Fruit fly (Drosophila melanogaster) whole organism, prepupa: ENCODE results near the gene Ifrd1.

Experiments
- Blimp-1 ChIP-seq: fragments of 200-800 bp; sonication (Bioruptor generic); optimal IDR thresholded peaks from 3 replicates; lab custom pipeline; 2017; ENCODE audit warnings: missing biosample characterization, missing genetic modification characterization, mild to moderate bottlenecking, moderate library complexity, missing genetic modification reagents
- CG10669 ChIP-seq: fragments of 200-800 bp; sonication (Bioruptor generic); optimal IDR thresholded peaks from 3 replicates; lab custom pipeline; 2018; ENCODE audit warnings: missing biosample characterization, mild to moderate bottlenecking, missing genetic modification characterization, moderate library complexity
- CG11294 ChIP-seq: fragments of 200-800 bp; sonication (Bioruptor generic); IDR thresholded peaks from 2 replicates; pipeline ENCODE4 v1.3.6; 2022; ENCODE audit warnings: missing biosample characterization, missing genetic modification characterization
- CG11762 ChIP-seq: fragments of 200-800 bp; sonication (Bioruptor generic); optimal IDR thresholded peaks from 3 replicates; lab custom pipeline; 2016; ENCODE audit warnings: missing biosample characterization, missing genetic modification characterization; ENCODE audit not compliant: insufficient read depth
- CG11902 ChIP-seq: fragments of 200-800 bp; sonication (Bioruptor generic); optimal IDR thresholded peaks from 3 replicates; lab custom pipeline; 2016; ENCODE audit warnings: missing biosample characterization, missing genetic modification characterization
- CG15336 ChIP-seq: fragments of 200-800 bp; sonication (Bioruptor generic); IDR thresholded peaks from 2 replicates; pipeline ENCODE4 v1.3.6; 2022; ENCODE audit warnings: missing biosample characterization, missing genetic modification characterization
- CG1621 ChIP-seq: fragments of 200-800 bp; sonication (Bioruptor generic); optimal IDR thresholded peaks from 3 replicates; lab custom pipeline; 2018; ENCODE audit warnings: missing biosample characterization, mild to moderate bottlenecking, missing genetic modification characterization
- CG16779 ChIP-seq: fragments of 200-800 bp; sonication (Bioruptor generic); optimal IDR thresholded peaks from 3 replicates; lab custom pipeline; 2017; ENCODE audit warnings: missing biosample characterization, mild to moderate bottlenecking, missing genetic modification characterization
- CG3032 ChIP-seq: fragments of 200-800 bp; optimal IDR thresholded peaks from 2 replicates; lab custom pipeline; 2019; ENCODE audit warnings: missing biosample characterization, mild to moderate bottlenecking, missing genetic modification characterization, moderate library complexity
- CG4318 ChIP-seq: fragments of 200-800 bp; sonication (Bioruptor generic); optimal IDR thresholded peaks from 3 replicates; lab custom pipeline; 2017; ENCODE audit warnings: missing biosample characterization, mild to moderate bottlenecking, missing genetic modification characterization
- CG6276 ChIP-seq: fragments of 200-800 bp; sonication (Bioruptor generic); optimal IDR thresholded peaks from 2 replicates; lab custom pipeline; 2017; ENCODE audit warnings: missing biosample characterization, mild to moderate bottlenecking, missing genetic modification characterization
- CG6792 ChIP-seq: fragments of 200-800 bp; sonication (Bioruptor generic); optimal IDR thresholded peaks from 3 replicates; lab custom pipeline; 2016; ENCODE audit warnings: missing biosample characterization, missing genetic modification characterization
- CG6854 ChIP-seq: fragments of 200-800 bp; sonication (Bioruptor generic); optimal IDR thresholded peaks from 2 replicates; lab custom pipeline; 2017; ENCODE audit warnings: missing biosample characterization, mild to moderate bottlenecking, missing genetic modification characterization
- CG7368 ChIP-seq: fragments of 200-800 bp; sonication (Bioruptor generic); optimal IDR thresholded peaks from 3 replicates; lab custom pipeline; 2016; ENCODE audit warnings: missing biosample characterization, missing genetic modification characterization
- CG8119 ChIP-seq: fragments of 200-800 bp; sonication (Bioruptor generic); IDR thresholded peaks from 3 replicates; pipeline ENCODE4 v1.3.6; 2022; ENCODE audit warnings: missing biosample characterization, missing genetic modification characterization
- CG8632 ChIP-seq: fragments of 200-800 bp; sonication (Bioruptor generic); optimal IDR thresholded peaks from 3 replicates; lab custom pipeline; 2016; ENCODE audit warnings: missing biosample characterization, missing genetic modification characterization
- CG9139 ChIP-seq: fragments of 200-800 bp; sonication (Bioruptor generic); optimal IDR thresholded peaks from 3 replicates; lab custom pipeline; 2017; ENCODE audit warnings: missing biosample characterization, mild to moderate bottlenecking, missing genetic modification characterization
- Eip75B ChIP-seq: fragments of 200-800 bp; sonication (Bioruptor generic); optimal IDR thresholded peaks from 3 replicates; lab custom pipeline; 2016; ENCODE audit warnings: missing biosample characterization, missing genetic modification characterization
- Eip78C ChIP-seq: fragments of 200-800 bp; sonication (Bioruptor generic); peaks from one replicate; lab custom pipeline; 2016; ENCODE audit warnings: missing biosample characterization, missing genetic modification characterization
- Eip93F ChIP-seq: fragments of 200-800 bp; sonication (Bioruptor generic); optimal IDR thresholded peaks from 2 replicates; lab custom pipeline; 2016; ENCODE audit warnings: missing biosample characterization, mild to moderate bottlenecking, missing genetic modification characterization
- Ets21C ChIP-seq: fragments of 200-800 bp; sonication (Bioruptor generic); optimal IDR thresholded peaks from 3 replicates; lab custom pipeline; 2016; ENCODE audit warnings: missing biosample characterization, missing genetic modification characterization
- Ets96B ChIP-seq: fragments of 200-800 bp; optimal IDR thresholded peaks from 2 replicates; lab custom pipeline; 2019; ENCODE audit warnings: missing biosample characterization, mild to moderate bottlenecking, missing genetic modification characterization, moderate library complexity
- Gug ChIP-seq: fragments of 200-800 bp; sonication (Bioruptor generic); IDR thresholded peaks from 2 replicates; pipeline ENCODE4 v1.3.6; 2022; ENCODE audit warnings: missing biosample characterization, missing genetic modification characterization
- Hr38 ChIP-seq: sonication (Bioruptor generic); optimal IDR thresholded peaks from 2 replicates; lab custom pipeline; 2016; ENCODE audit warnings: missing biosample characterization, missing genetic modification characterization
- Hr39 ChIP-seq: fragments of 200-800 bp; sonication (Bioruptor generic); optimal IDR thresholded peaks from 2 replicates; lab custom pipeline; 2016; ENCODE audit warnings: missing biosample characterization, missing genetic modification characterization
- Hr4 ChIP-seq: fragments of 200-800 bp; sonication (Bioruptor generic); optimal IDR thresholded peaks from 3 replicates; lab custom pipeline; 2016; ENCODE audit warnings: missing biosample characterization, missing genetic modification characterization
- OdsH ChIP-seq: fragments of 200-800 bp; sonication (Bioruptor generic); optimal IDR thresholded peaks from 3 replicates; lab custom pipeline; 2016; ENCODE audit warnings: missing biosample characterization, missing genetic modification characterization
- Smox ChIP-seq: fragments of 200-800 bp; sonication (Bioruptor generic); optimal IDR thresholded peaks from 3 replicates; lab custom pipeline; 2016; ENCODE audit warnings: missing biosample characterization, missing genetic modification characterization
- Sox14 ChIP-seq: fragments of 200-800 bp; sonication (Bioruptor generic); optimal IDR thresholded peaks from 3 replicates; lab custom pipeline; 2016; ENCODE audit warnings: missing biosample characterization, missing genetic modification characterization
- Sox15 ChIP-seq: fragments of 200-800 bp; sonication (Bioruptor generic); optimal IDR thresholded peaks from 3 replicates; lab custom pipeline; 2016; ENCODE audit warnings: missing biosample characterization, missing genetic modification characterization
- achi ChIP-seq: fragments of 200-800 bp; sonication (Bioruptor generic); optimal IDR thresholded peaks from 3 replicates; lab custom pipeline; 2016; ENCODE audit warnings: missing biosample characterization, missing genetic modification characterization
- acj6 ChIP-seq: fragments of 200-800 bp; sonication (Bioruptor generic); optimal IDR thresholded peaks from 3 replicates; lab custom pipeline; 2016; ENCODE audit warnings: missing biosample characterization, missing genetic modification characterization
- cyc ChIP-seq: fragments of 200-800 bp; sonication (Bioruptor generic); optimal IDR thresholded peaks from 3 replicates; lab custom pipeline; 2016; ENCODE audit warnings: missing biosample characterization, missing genetic modification characterization
- dac ChIP-seq: fragments of 200-800 bp; sonication (Bioruptor generic); optimal IDR thresholded peaks from 2 replicates; lab custom pipeline; 2017; ENCODE audit warnings: missing biosample characterization, mild to moderate bottlenecking, missing genetic modification characterization
- dsx ChIP-seq: fragments of 200-800 bp; optimal IDR thresholded peaks from 3 replicates; lab custom pipeline; 2019; ENCODE audit warnings: missing biosample characterization, mild to moderate bottlenecking, missing genetic modification characterization, moderate library complexity; ENCODE audit not compliant: poor library complexity, severe bottlenecking
- fd59A ChIP-seq: fragments of 200-800 bp; sonication (Bioruptor generic); optimal IDR thresholded peaks from 2 replicates; lab custom pipeline; 2017; ENCODE audit warnings: missing biosample characterization, mild to moderate bottlenecking, missing genetic modification characterization, missing genetic modification reagents
- fd85E ChIP-seq: fragments of 200-800 bp; sonication (Bioruptor generic); optimal IDR thresholded peaks from 3 replicates; lab custom pipeline; 2016; ENCODE audit warnings: missing biosample characterization, missing genetic modification characterization
- fkh ChIP-seq: fragments of 200-800 bp; sonication (Bioruptor generic); optimal IDR thresholded peaks from 3 replicates; lab custom pipeline; 2017; ENCODE audit warnings: missing biosample characterization, mild to moderate bottlenecking, missing genetic modification characterization, moderate library complexity
- lz ChIP-seq: fragments of 200-800 bp; sonication (Bioruptor generic); optimal IDR thresholded peaks from 3 replicates; lab custom pipeline; 2016; ENCODE audit warnings: missing biosample characterization, missing genetic modification characterization
- net ChIP-seq: fragments of 200-800 bp; sonication (Bioruptor generic); optimal IDR thresholded peaks from 3 replicates; lab custom pipeline; 2016; ENCODE audit warnings: missing biosample characterization, missing genetic modification characterization
- pdm3 ChIP-seq: fragments of 200-800 bp; sonication (Bioruptor generic); optimal IDR thresholded peaks from 3 replicates; lab custom pipeline; 2016; ENCODE audit warnings: missing biosample characterization, missing genetic modification characterization
- salr ChIP-seq, 2 experiments: fragments of 200-800 bp; sonication (Bioruptor generic); optimal IDR thresholded peaks; 3 replicates each; lab custom pipeline; 2016 to 2018; ENCODE audit warnings: missing biosample characterization in 2 of 2, missing genetic modification characterization in 2 of 2, mild to moderate bottlenecking in 1 of 2
- spab ChIP-seq: fragments of 200-800 bp; sonication (Bioruptor generic); optimal IDR thresholded peaks from 2 replicates; lab custom pipeline; 2017; ENCODE audit warnings: missing biosample characterization, mild to moderate bottlenecking, missing genetic modification characterization, missing genetic modification reagents
- ss ChIP-seq, 2 experiments: fragments of 200-800 bp; sonication (Bioruptor generic); optimal IDR thresholded peaks; 2 replicates in 1 of 2; 3 replicates in 1 of 2; lab custom pipeline; 2017 to 2018; ENCODE audit warnings: mild to moderate bottlenecking in 2 of 2, missing biosample characterization in 2 of 2, missing genetic modification characterization in 2 of 2, moderate library complexity in 1 of 2
- topi ChIP-seq: fragments of 200-800 bp; sonication (Bioruptor generic); optimal IDR thresholded peaks from 3 replicates; lab custom pipeline; 2016; ENCODE audit warnings: missing biosample characterization, missing genetic modification characterization
- vri ChIP-seq: fragments of 200-800 bp; sonication (Bioruptor generic); optimal IDR thresholded peaks from 3 replicates; lab custom pipeline; 2016; ENCODE audit warnings: missing biosample characterization, mild to moderate bottlenecking, missing genetic modification characterization

Ifrd1 gene

dm6 chr2L:2856960-2857584 lies 17.2 kb downstream of the Ifrd1 start, which contains the start of gene CG2991 (continued):
- TF ChIP-seq CG15336 (peak; percentile 12; the same call in 1 of the 2 replicates), salr (GFP tag; optimal IDR thresholded peaks at IDR 0.05; lab: Kevin White, UChicago) (no peak), CG8119 (no peak), lz (GFP tag; lab: Kevin White, UChicago) (peak; percentile 33)

- peak; percentile 53 for TF ChIP-seq Eip75B (GFP tag; lab: Kevin White, UChicago)
- peak; percentile 70 for TF ChIP-seq CG3032 (tag; lab: Kevin White, UChicago)
- peak; percentile 53 for TF ChIP-seq CG11902 (GFP tag; lab: Kevin White, UChicago)
- TF ChIP-seq Blimp-1 (GFP tag; lab: Kevin White, UChicago) = peak; percentile 55
- peak; percentile 84 for TF ChIP-seq cyc (GFP tag; lab: Kevin White, UChicago)
- TF ChIP-seq Hr4 = peak; percentile 23
- peak; percentile 50 for TF ChIP-seq fd59A
- TF ChIP-seq spab (GFP tag; lab: Kevin White, UChicago) = peak; percentile 38
- TF ChIP-seq salr (GFP tag; optimal IDR thresholded peaks at IDR 0.05; lab: Kevin White, UChicago) = peak; percentile 38 to 79
- TF ChIP-seq fd85E (GFP tag; lab: Kevin White, UChicago) = no peak
- TF ChIP-seq CG11762 (GFP tag; lab: Kevin White, UChicago) = peak; percentile 45
- TF ChIP-seq lz (GFP tag; lab: Kevin White, UChicago) = peak; percentile 78
- peak; percentile 60 for TF ChIP-seq Sox14 (GFP tag; lab: Kevin White, UChicago)
- TF ChIP-seq topi (GFP tag; lab: Kevin White, UChicago) = peak; percentile 71
- TF ChIP-seq CG9139 (GFP tag; lab: Kevin White, UChicago) = peak; percentile 16
- TF ChIP-seq Eip93F (GFP tag; lab: Kevin White, UChicago) = peak; percentile 79
- TF ChIP-seq CG4318 = peak; percentile 13
- peak; percentile 37 for TF ChIP-seq dsx
- TF ChIP-seq acj6 (GFP tag; lab: Kevin White, UChicago) = peak; percentile 59
- TF ChIP-seq CG6276 (GFP tag; lab: Kevin White, UChicago) = peak; percentile 4
- TF ChIP-seq vri (GFP tag; lab: Kevin White, UChicago) = peak; percentile 63
- peak; percentile 89 for TF ChIP-seq Eip78C (GFP tag; lab: Kevin White, UChicago)
- TF ChIP-seq Gug (GFP tag; lab: Robert Waterston, UW) = 0 out of 2 replicates have a peak, but pooled peaks have one; percentile 15
- peak; percentile 73 for TF ChIP-seq fkh (GFP tag; lab: Kevin White, UChicago)
- TF ChIP-seq Hr39 (GFP tag; lab: Kevin White, UChicago) = peak; percentile 86
- peak; percentile 52 for TF ChIP-seq CG8632 (GFP tag; lab: Kevin White, UChicago)
- 0 out of 2 replicates have a peak, but pooled peaks have one; percentile 19 for TF ChIP-seq CG11294 (GFP tag; lab: Robert Waterston, UW)
- TF ChIP-seq achi (GFP tag; lab: Kevin White, UChicago) = peak; percentile 99
- TF ChIP-seq net (GFP tag; lab: Kevin White, UChicago) = peak; percentile 71
- no peak for TF ChIP-seq CG15336
- TF ChIP-seq OdsH (GFP tag; lab: Kevin White, UChicago) = peak; percentile 68
- peak; percentile 51 for TF ChIP-seq dac (GFP tag; lab: Kevin White, UChicago)
- TF ChIP-seq ss (GFP tag; optimal IDR thresholded peaks at IDR 0.05; lab: Kevin White, UChicago) = peak; percentile 68 to 77
- no peak for TF ChIP-seq CG8119
- peak; percentile 58 for TF ChIP-seq CG10669 (GFP tag; lab: Kevin White, UChicago)
- TF ChIP-seq CG1621 (tag; lab: Kevin White, UChicago) = peak; percentile 51
- TF ChIP-seq CG16779 (tag; lab: Kevin White, UChicago) = peak; percentile 48
- TF ChIP-seq Hr38 (GFP tag; lab: Kevin White, UChicago) = no peak
- peak; percentile 64 for TF ChIP-seq CG7368
- peak; percentile 11 for TF ChIP-seq Ets21C (GFP tag; lab: Kevin White, UChicago)
- TF ChIP-seq CG6792 (GFP tag; lab: Kevin White, UChicago) = peak; percentile 62
- peak; percentile 47 for TF ChIP-seq Ets96B (tag; lab: Kevin White, UChicago)
- peak; percentile 70 for TF ChIP-seq pdm3 (GFP tag; lab: Kevin White, UChicago)
- TF ChIP-seq Smox (GFP tag; lab: Kevin White, UChicago) = peak; percentile 65
- TF ChIP-seq CG6854 = peak; percentile 72
- TF ChIP-seq Sox15 (GFP tag; lab: Kevin White, UChicago) = peak; percentile 60
Measured at dm6 chr2L:2855773-2856615, 18.3 kb downstream of the Ifrd1 start, which contains the start of the genes CG3104 and RpS21. TSS of gene CG3104 (minus strand) at chr2L:2855778. TSS of gene RpS21 (plus strand) at chr2L:2856070.
